Worm (Caenorhabditis elegans): ENCODE results near the gene K10H10.5.

Gene K10H10.5

ce11 chrII:14501447-14501846 lies at the start of gene K10H10.5:
Gene K10H10.5, plus strand, starts transcription at chrII:14501747.
- TF ChIP-seq hlh-17 (GFP tag; optimal IDR thresholded peaks at IDR 0.05; ENCODE audit: borderline replicate concordance), result no peak
- TF ChIP-seq efl-1 (optimal IDR thresholded peaks at IDR 0.05), result no peak
- no peak for TF ChIP-seq efl-1 (GFP tag; optimal IDR thresholded peaks at IDR 0.05 in 1 of 2)

- TF ChIP-seq fkh-10 (GFP tag; optimal IDR thresholded peaks at IDR 0.05), result peak; percentile 31
- TF ChIP-seq sptf-1 (tag; optimal IDR thresholded peaks at IDR 0.05), result no peak
- no peak for TF ChIP-seq efl-1 (optimal IDR thresholded peaks at IDR 0.05)
- peak in 1 of 2 experiments; percentile 89 for TF ChIP-seq efl-1 (GFP tag; optimal IDR thresholded peaks at IDR 0.05 in 1 of 2)
Measured at ce11 chrII:14451934-14452333, 49.6 kb upstream of the K10H10.5 start.

ce11 chrII:14455332-14455731 lies 46.2 kb upstream of the K10H10.5 start, which contains the start of gene dmsr-6:
Gene dmsr-6, plus strand, starts transcription at chrII:14455632.
- TF ChIP-seq rnt-1 (tag; optimal IDR thresholded peaks at IDR 0.05) (no peak), sptf-1 (tag; optimal IDR thresholded peaks at IDR 0.05) (no peak), elt-3 (tag; optimal IDR thresholded peaks at IDR 0.05) (no peak)

- TF ChIP-seq hlh-17 (GFP tag; optimal IDR thresholded peaks at IDR 0.05; ENCODE audit: borderline replicate concordance) (no peak), nhr-90 (tag; optimal IDR thresholded peaks at IDR 0.05; ENCODE audit: poor library complexity) (no peak), zip-4 (GFP tag; optimal IDR thresholded peaks at IDR 0.05) (no peak), fos-1 (tag; optimal IDR thresholded peaks at IDR 0.05) (no peak), sox-4 (tag; optimal IDR thresholded peaks at IDR 0.05) (no peak), nhr-84 (tag; optimal IDR thresholded peaks at IDR 0.05) (no peak), nhr-71 (tag; optimal IDR thresholded peaks at IDR 0.05) (no peak), fkh-10 (GFP tag; optimal IDR thresholded peaks at IDR 0.05) (no peak), pqm-1 (tag; optimal IDR thresholded peaks at IDR 0.05) (no peak), F16B12.6 (tag; optimal IDR thresholded peaks at IDR 0.05) (no peak), mab-9 (GFP tag; IDR thresholded peaks at IDR 0.05) (no peak), jun-1 (tag; optimal IDR thresholded peaks at IDR 0.05) (no peak), unc-98 (GFP tag; IDR thresholded peaks at IDR 0.05) (no peak), hlh-4 (tag; optimal IDR thresholded peaks at IDR 0.05) (no peak)
Measured at ce11 chrII:14470020-14470419, 31.5 kb upstream of the K10H10.5 start.

ce11 chrII:14474700-14475099 lies 26.8 kb upstream of the K10H10.5 start:
- TF ChIP-seq blmp-1 (tag; optimal IDR thresholded peaks at IDR 0.05) (peak; percentile 6), lin-13 (GFP tag; optimal IDR thresholded peaks at IDR 0.05) (no peak), unc-98 (GFP tag; IDR thresholded peaks at IDR 0.05) (no peak), sup-37 (GFP tag; optimal IDR thresholded peaks at IDR 0.05) (no peak), elt-2 (tag; optimal IDR thresholded peaks at IDR 0.05) (no peak), nhr-11 (tag; optimal IDR thresholded peaks at IDR 0.05) (no peak), ceh-82 (tag; optimal IDR thresholded peaks at IDR 0.05) (no peak), hlh-17 (GFP tag; optimal IDR thresholded peaks at IDR 0.05; ENCODE audit: borderline replicate concordance) (no peak), C16A3.4 (tag; optimal IDR thresholded peaks at IDR 0.05) (peak; percentile 48), nhr-28 (tag; optimal IDR thresholded peaks at IDR 0.05) (no peak), zip-4 (GFP tag; optimal IDR thresholded peaks at IDR 0.05) (no peak), sptf-1 (tag; optimal IDR thresholded peaks at IDR 0.05) (no peak), sox-4 (tag; optimal IDR thresholded peaks at IDR 0.05) (no peak), pqm-1 (tag; optimal IDR thresholded peaks at IDR 0.05) (no peak), grh-1 (GFP tag; IDR thresholded peaks at IDR 0.05) (no peak), nhr-77 (tag; optimal IDR thresholded peaks at IDR 0.05) (peak; percentile 80), aly-2 (tag; optimal IDR thresholded peaks at IDR 0.05) (no peak), elt-3 (tag; optimal IDR thresholded peaks at IDR 0.05) (no peak), fkh-8 (tag; optimal IDR thresholded peaks at IDR 0.05) (no peak), C34B4.2 (tag; optimal IDR thresholded peaks at IDR 0.05) (no peak), rnt-1 (tag; optimal IDR thresholded peaks at IDR 0.05) (peak; percentile 40), nhr-84 (tag; optimal IDR thresholded peaks at IDR 0.05) (no peak), nhr-76 (tag; optimal IDR thresholded peaks at IDR 0.05) (no peak), swsn-7 (tag; optimal IDR thresholded peaks at IDR 0.05) (peak; percentile 13), alr-1 (tag; optimal IDR thresholded peaks at IDR 0.05; ENCODE audit: borderline replicate concordance) (no peak), efl-3 (GFP tag; optimal IDR thresholded peaks at IDR 0.05) (no peak), ztf-11 (tag; optimal IDR thresholded peaks at IDR 0.05) (no peak), Y116A8C.19 (tag; optimal IDR thresholded peaks at IDR 0.05; ENCODE audit: borderline replicate concordance) (no peak), lsy-2 (tag; optimal IDR thresholded peaks at IDR 0.05) (peak in 1 of 2 experiments; percentile 65), unc-130 (tag; optimal IDR thresholded peaks at IDR 0.05) (no peak), mdl-1 (tag; optimal IDR thresholded peaks at IDR 0.05) (peak in 1 of 2 experiments; percentile 14), fkh-10 (GFP tag; optimal IDR thresholded peaks at IDR 0.05) (no peak), skn-1 (tag; optimal IDR thresholded peaks at IDR 0.05) (no peak), unc-62 (GFP tag; optimal IDR thresholded peaks at IDR 0.05) (no peak)

All from whole organism, L1 larva.